Worm (Caenorhabditis elegans) whole organism, L4 larva: Measurements from ENCODE around the gene elc-1.

Experiments used
- D1046.2 ChIP-seq: fragments of 200-800 bp; sonication (Bioruptor generic); IDR thresholded peaks from 2 replicates; pipeline ENCODE4 v1.3.6; 2022; ENCODE audit warnings: missing genetic modification characterization, missing compliant biosample characterization
- F10B5.3 ChIP-seq: sonication (generic microtip); optimal IDR thresholded peaks from 2 replicates; lab custom pipeline; 2016; ENCODE audit warnings: mild to moderate bottlenecking, missing genetic modification characterization, missing compliant biosample characterization
- F26F4.8 ChIP-seq: fragments of 200-800 bp; sonication (Bioruptor generic); conservative IDR thresholded peaks from 2 replicates; pipeline ENCODE4 v1.3.6; 2022; ENCODE audit warnings: missing genetic modification characterization, missing compliant biosample characterization
- F49E8.2 ChIP-seq: sonication (generic microtip); optimal IDR thresholded peaks from 2 replicates; lab custom pipeline; 2016; ENCODE audit warnings: missing compliant biosample characterization, mild to moderate bottlenecking, missing genetic modification characterization, borderline replicate concordance
- R02D3.7 ChIP-seq: fragments of 150-350 bp; sonication (generic microtip); optimal IDR thresholded peaks from 3 replicates; lab custom pipeline; 2014; ENCODE audit warnings: missing biosample characterization, missing genetic modification characterization
- Y48G9A.11 ChIP-seq: fragments of 200-800 bp; sonication (Bioruptor generic); IDR thresholded peaks from 2 replicates; pipeline ENCODE4 v1.3.6; 2022; ENCODE audit warnings: missing genetic modification reagents, missing genetic modification characterization, missing compliant biosample characterization
- Y5F2A.4 ChIP-seq: fragments of 200-800 bp; sonication (Bioruptor generic); optimal IDR thresholded peaks from 2 replicates; lab custom pipeline; 2018; ENCODE audit warnings: mild to moderate bottlenecking, missing genetic modification characterization, missing compliant biosample characterization
- ZK337.2 ChIP-seq: fragments of 200-800 bp; sonication (Bioruptor generic); IDR thresholded peaks from 2 replicates; pipeline ENCODE4 v1.3.6; 2022; ENCODE audit warnings: missing genetic modification reagents, missing genetic modification characterization, missing compliant biosample characterization
- aly-2 ChIP-seq: sonication (generic microtip); optimal IDR thresholded peaks from 2 replicates; lab custom pipeline; 2018; ENCODE audit warnings: missing biosample characterization, missing genetic modification characterization
- ama-1 ChIP-seq: fragments of 150-350 bp; optimal IDR thresholded peaks from 2 replicates; lab custom pipeline; 2014; ENCODE audit warnings: inconsistent platforms, mixed read lengths
- arid-1 ChIP-seq: fragments of 200-800 bp; sonication (Bioruptor generic); conservative IDR thresholded peaks from 2 replicates; pipeline ENCODE4 v1.3.6; 2022; ENCODE audit warnings: missing genetic modification reagents, missing genetic modification characterization, missing compliant biosample characterization
- ceh-62 ChIP-seq: sonication (generic microtip); optimal IDR thresholded peaks from 2 replicates; lab custom pipeline; 2017; ENCODE audit warnings: missing biosample characterization, missing genetic modification characterization
- ctbp-1 ChIP-seq: fragments of 200-800 bp; sonication (Bioruptor generic); IDR thresholded peaks from 2 replicates; pipeline ENCODE4 v1.3.6; 2022; ENCODE audit warnings: missing genetic modification reagents, missing genetic modification characterization, missing compliant biosample characterization
- daf-12 ChIP-seq: fragments of 150-350 bp; optimal IDR thresholded peaks from 2 replicates; lab custom pipeline; 2014; ENCODE audit warnings: missing biosample characterization, missing genetic modification reagents, missing genetic modification characterization
- daf-16 ChIP-seq, 3 experiments: sonication (generic microtip); optimal IDR thresholded peaks; 2 replicates each; lab custom pipeline; 2016 to 2017; ENCODE audit warnings: missing genetic modification characterization in 3 of 3, missing genetic modification reagents in 3 of 3, mild to moderate bottlenecking in 2 of 3, missing compliant biosample characterization in 2 of 3, missing biosample characterization in 1 of 3, moderate library complexity in 1 of 3
- daf-19 ChIP-seq: fragments of 200-800 bp; sonication (Bioruptor generic); conservative IDR thresholded peaks from 2 replicates; pipeline ENCODE4 v1.3.6; 2022; ENCODE audit warnings: missing genetic modification characterization, missing compliant biosample characterization
- dpl-1 ChIP-seq: fragments of 150-350 bp; optimal IDR thresholded peaks from 2 replicates; lab custom pipeline; 2014; ENCODE audit warnings: missing biosample characterization, missing genetic modification reagents, missing genetic modification characterization
- duxl-1 ChIP-seq: sonication (generic microtip); optimal IDR thresholded peaks from 2 replicates; lab custom pipeline; 2016; ENCODE audit warnings: mild to moderate bottlenecking, missing genetic modification characterization, moderate library complexity, missing compliant biosample characterization; ENCODE audit not compliant: poor library complexity
- dve-1 ChIP-seq: sonication (generic microtip); optimal IDR thresholded peaks from 2 replicates; lab custom pipeline; 2017; ENCODE audit warnings: antibody characterized with exemption, mild to moderate bottlenecking, missing genetic modification characterization, missing compliant biosample characterization; ENCODE audit not compliant: insufficient read depth
- fkh-10 ChIP-seq: fragments of 150-350 bp; optimal IDR thresholded peaks from 2 replicates; lab custom pipeline; 2014; ENCODE audit warnings: missing biosample characterization, missing genetic modification reagents, missing genetic modification characterization
- fos-1 ChIP-seq: fragments of 150-350 bp; optimal IDR thresholded peaks from 2 replicates; lab custom pipeline; 2014; ENCODE audit warnings: missing biosample characterization, missing genetic modification characterization
- gei-8 ChIP-seq: fragments of 200-800 bp; sonication (Bioruptor generic); optimal IDR thresholded peaks from 2 replicates; lab custom pipeline; 2018; ENCODE audit warnings: mild to moderate bottlenecking, missing genetic modification characterization, missing compliant biosample characterization
- hlh-30 ChIP-seq: sonication (generic microtip); optimal IDR thresholded peaks from 2 replicates; lab custom pipeline; 2017; ENCODE audit warnings: antibody characterized with exemption, mild to moderate bottlenecking, missing genetic modification characterization, missing compliant biosample characterization; ENCODE audit not compliant: insufficient read depth
- hmg-1.1 ChIP-seq: fragments of 200-800 bp; sonication (Bioruptor generic); IDR thresholded peaks from 2 replicates; pipeline ENCODE4 v1.3.6; 2022; ENCODE audit warnings: missing genetic modification reagents, missing genetic modification characterization, missing compliant biosample characterization
- lim-7 ChIP-seq: fragments of 200-800 bp; sonication (Bioruptor generic); IDR thresholded peaks from 2 replicates; pipeline ENCODE4 v1.3.6; 2022; ENCODE audit warnings: missing genetic modification characterization, missing compliant biosample characterization
- lin-1 ChIP-seq: fragments of 200-800 bp; sonication (Bioruptor generic); IDR thresholded peaks from 2 replicates; pipeline ENCODE4 v1.3.6; 2022; ENCODE audit warnings: missing genetic modification reagents, missing genetic modification characterization, missing compliant biosample characterization
- lin-13 ChIP-seq: fragments of 150-350 bp; optimal IDR thresholded peaks from 2 replicates; lab custom pipeline; 2014; ENCODE audit warnings: missing biosample characterization, missing genetic modification reagents, missing genetic modification characterization
- lin-15B ChIP-seq: fragments of 150-350 bp; sonication (generic microtip); optimal IDR thresholded peaks from 3 replicates; lab custom pipeline; 2014; ENCODE audit warnings: missing biosample characterization, missing genetic modification characterization
- lin-29 ChIP-seq: fragments of 200-800 bp; sonication (Bioruptor generic); IDR thresholded peaks from 2 replicates; pipeline ENCODE4 v1.3.6; 2022; ENCODE audit warnings: missing genetic modification reagents, missing genetic modification characterization, missing compliant biosample characterization
- lin-38 ChIP-seq: fragments of 200-800 bp; sonication (Bioruptor generic); IDR thresholded peaks from 2 replicates; pipeline ENCODE4 v1.3.6; 2022; ENCODE audit warnings: missing genetic modification reagents, missing genetic modification characterization, missing compliant biosample characterization
- lir-3 ChIP-seq: sonication (generic microtip); optimal IDR thresholded peaks from 2 replicates; lab custom pipeline; 2016; ENCODE audit warnings: mild to moderate bottlenecking, missing genetic modification characterization, missing compliant biosample characterization
- madf-5 ChIP-seq, 2 experiments: fragments of 200-800 bp; sonication (Bioruptor generic); IDR thresholded peaks; 2 replicates each; pipeline ENCODE4 v1.3.6; 2022; ENCODE audit warnings: missing compliant biosample characterization in 2 of 2, missing genetic modification characterization in 2 of 2
- mep-1 ChIP-seq: fragments of 150-350 bp; sonication (generic microtip); optimal IDR thresholded peaks from 3 replicates; lab custom pipeline; 2014; ENCODE audit warnings: missing biosample characterization, missing genetic modification characterization
- nhr-10 ChIP-seq: fragments of 150-350 bp; optimal IDR thresholded peaks from 2 replicates; lab custom pipeline; 2014; ENCODE audit warnings: missing biosample characterization, missing genetic modification characterization
- nhr-102 ChIP-seq: sonication (generic microtip); optimal IDR thresholded peaks from 2 replicates; lab custom pipeline; 2016; ENCODE audit warnings: mild to moderate bottlenecking, missing genetic modification characterization, moderate library complexity, missing compliant biosample characterization
- nhr-11 ChIP-seq: fragments of 150-350 bp; optimal IDR thresholded peaks from 2 replicates; lab custom pipeline; 2014; ENCODE audit warnings: missing biosample characterization, missing genetic modification characterization
- nhr-237 ChIP-seq: sonication (generic microtip); optimal IDR thresholded peaks from 2 replicates; lab custom pipeline; 2017; ENCODE audit warnings: missing biosample characterization, missing genetic modification characterization
- nhr-25 ChIP-seq: sonication (generic microtip); optimal IDR thresholded peaks from 2 replicates; lab custom pipeline; 2017; ENCODE audit warnings: missing genetic modification characterization, mild to moderate bottlenecking, missing compliant biosample characterization, antibody characterized with exemption, moderate library complexity, borderline replicate concordance; ENCODE audit not compliant: insufficient read depth
- nhr-41 ChIP-seq: fragments of 200-800 bp; sonication (Bioruptor generic); IDR thresholded peaks from 2 replicates; pipeline ENCODE4 v1.3.6; 2022; ENCODE audit warnings: missing genetic modification reagents, missing genetic modification characterization, missing compliant biosample characterization
- nhr-77 ChIP-seq: fragments of 150-350 bp; optimal IDR thresholded peaks from 2 replicates; lab custom pipeline; 2014; ENCODE audit warnings: missing biosample characterization, missing genetic modification characterization
- pqm-1 ChIP-seq: sonication (generic microtip); optimal IDR thresholded peaks from 2 replicates; lab custom pipeline; 2017; ENCODE audit warnings: missing biosample characterization, missing genetic modification characterization
- rbr-2 ChIP-seq: sonication (generic microtip); optimal IDR thresholded peaks from 2 replicates; lab custom pipeline; 2016; ENCODE audit warnings: missing genotype, missing genetic modification characterization, missing compliant biosample characterization
- saeg-2 ChIP-seq: fragments of 200-800 bp; sonication (Bioruptor generic); IDR thresholded peaks from 2 replicates; pipeline ENCODE4 v1.3.6; 2022; ENCODE audit warnings: missing genetic modification reagents, missing genetic modification characterization, missing compliant biosample characterization
- sdz-12 ChIP-seq: fragments of 200-800 bp; sonication (Bioruptor generic); optimal IDR thresholded peaks from 2 replicates; lab custom pipeline; 2018; ENCODE audit warnings: mild to moderate bottlenecking, missing genetic modification characterization, missing compliant biosample characterization
- skn-1 ChIP-seq: fragments of 150-350 bp; optimal IDR thresholded peaks from 2 replicates; lab custom pipeline; 2014; ENCODE audit warnings: missing biosample characterization, missing genetic modification characterization
- spr-3 ChIP-seq: fragments of 200-800 bp; sonication (Bioruptor generic); optimal IDR thresholded peaks from 2 replicates; lab custom pipeline; 2018; ENCODE audit warnings: mild to moderate bottlenecking, missing genetic modification characterization, missing compliant biosample characterization
- tra-1 ChIP-seq: fragments of 200-800 bp; sonication (Bioruptor generic); IDR thresholded peaks from 2 replicates; pipeline ENCODE4 v1.3.6; 2022; ENCODE audit warnings: missing genetic modification reagents, missing genetic modification characterization, missing compliant biosample characterization
- unc-39 ChIP-seq: sonication (generic microtip); optimal IDR thresholded peaks from 2 replicates; lab custom pipeline; 2017; ENCODE audit warnings: missing biosample characterization, missing genetic modification characterization
- unc-62 ChIP-seq, 3 experiments: fragments of 150-350 bp in 1 of 3; sonication (generic microtip); optimal IDR thresholded peaks in 2 of 3; peaks in 1 of 3; 1 replicate in 1 of 3; 2 replicates in 2 of 3; lab custom pipeline; 2014 to 2017; ENCODE audit warnings: missing biosample characterization in 3 of 3, missing genetic modification characterization in 3 of 3, missing genetic modification reagents in 3 of 3, missing genotype in 1 of 3
- zfp-2 ChIP-seq: sonication (generic microtip); optimal IDR thresholded peaks from 2 replicates; lab custom pipeline; 2016; ENCODE audit warnings: mild to moderate bottlenecking, missing genetic modification characterization, missing compliant biosample characterization

Gene elc-1

DNA sequence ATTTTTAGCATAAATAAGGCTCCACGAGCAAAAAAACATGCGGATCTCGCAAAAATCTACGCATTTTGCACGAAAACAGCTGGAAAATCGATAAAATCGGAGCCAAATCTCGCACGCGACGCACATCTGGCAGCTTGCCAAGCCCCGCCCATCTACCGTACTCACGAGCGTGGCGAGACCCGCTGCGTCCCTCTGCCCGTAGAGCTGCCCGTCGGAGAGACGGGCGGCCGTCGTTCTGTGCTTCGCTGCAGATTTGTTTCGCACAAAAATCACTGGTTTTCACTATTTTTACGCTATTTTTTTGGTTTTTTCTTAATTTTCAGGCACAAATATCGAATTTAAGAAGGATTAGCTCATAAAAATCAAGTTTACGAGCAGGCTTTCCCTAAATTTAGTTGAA lies 1.7 kb upstream of the elc-1 start (continued):
- TF ChIP-seq lim-7 (GFP tag; lab: Robert Waterston, UW) (no peak), unc-62 (GFP tag; optimal IDR thresholded peaks at IDR 0.05 in 1 of 2; lab: Kevin White, UChicago) (peak in 1 of 2 experiments; percentile 93), unc-62 (tag; optimal IDR thresholded peaks at IDR 0.05; lab: Kevin White, UChicago) (no peak), pqm-1 (tag; lab: Kevin White, UChicago) (peak; percentile 14), daf-19 (GFP tag; lab: Robert Waterston, UW) (no peak), unc-39 (no peak), hlh-30 (tag; lab: Kevin White, UChicago) (peak; percentile 83), dve-1 (tag; lab: Kevin White, UChicago) (peak; percentile 89), hmg-1.1 (GFP tag; lab: Robert Waterston, UW) (peak; percentile 84), arid-1 (GFP tag; lab: Robert Waterston, UW) (peak; percentile 79), Y5F2A.4 (GFP tag; lab: Kevin White, UChicago) (no peak), sdz-12 (GFP tag; lab: Kevin White, UChicago) (no peak), spr-3 (GFP tag; lab: Kevin White, UChicago) (peak; percentile 60), daf-12 (tag; lab: Kevin White, UChicago) (no peak), nhr-11 (tag; lab: Kevin White, UChicago) (peak; percentile 91), skn-1 (no peak), nhr-102 (peak; percentile 80), Y48G9A.11 (GFP tag; lab: Robert Waterston, UW) (peak; percentile 66; the same call in 1 of the 2 replicates), lin-15B (tag; lab: Kevin White, UChicago) (peak; percentile 12), ama-1 (lab: Kevin White, UChicago) (peak; percentile 95), F10B5.3 (tag; lab: Kevin White, UChicago) (peak; percentile 68), saeg-2 (peak; percentile 72; the same call in 1 of the 2 replicates), duxl-1 (peak; percentile 79), D1046.2 (GFP tag; lab: Robert Waterston, UW) (no peak), F26F4.8 (no peak), ctbp-1 (GFP tag; lab: Robert Waterston, UW) (peak; percentile 68), ceh-62 (tag; lab: Kevin White, UChicago) (no peak), nhr-10 (no peak), lin-1 (GFP tag; lab: Robert Waterston, UW) (peak; percentile 20; the same call in 1 of the 2 replicates), fos-1 (no peak), nhr-237 (peak; percentile 13), lir-3 (tag; lab: Kevin White, UChicago) (no peak), mep-1 (tag; lab: Kevin White, UChicago) (peak; percentile 91), gei-8 (GFP tag; lab: Kevin White, UChicago) (no peak), rbr-2 (peak; percentile 89), nhr-41 (GFP tag; lab: Robert Waterston, UW) (no peak), fkh-10 (peak; percentile 34), aly-2 (tag; lab: Kevin White, UChicago) (no peak), daf-16 (GFP tag; optimal IDR thresholded peaks at IDR 0.05; lab: Kevin White, UChicago) (peak; percentile 38 to 51), daf-16 (tag; optimal IDR thresholded peaks at IDR 0.05; lab: Kevin White, UChicago) (peak; percentile 48), madf-5 (GFP tag; IDR thresholded peaks at IDR 0.05; lab: Robert Waterston, UW) (0 out of 4 replicates have a peak, but pooled peaks of 1 of the 2 experiments have one; percentile 34), tra-1 (peak; percentile 74), dpl-1 (GFP tag; lab: Kevin White, UChicago) (peak; percentile 77), lin-38 (GFP tag; lab: Robert Waterston, UW) (peak; percentile 89), nhr-25 (tag; lab: Kevin White, UChicago) (peak; percentile 74), lin-13 (peak; percentile 78), nhr-77 (tag; lab: Kevin White, UChicago) (peak; percentile 87), zfp-2 (peak; percentile 97), lin-29 (GFP tag; lab: Robert Waterston, UW) (0 out of 2 replicates have a peak, but pooled peaks have one; percentile 23), R02D3.7 (tag; lab: Kevin White, UChicago) (no peak), ZK337.2 (GFP tag; lab: Robert Waterston, UW) (no peak), F49E8.2 (tag; lab: Kevin White, UChicago) (peak; percentile 34)
